Worm (Caenorhabditis elegans): ENCODE results near the gene rpl-23.

The rpl-23 gene

ce11 chrIII:5710045-5710444 lies 4.1 kb upstream of the rpl-23 start, which contains the start of gene B0336.12:
B0336.12 (minus strand) TSS chrIII:5710145.
- no peak for TF ChIP-seq B0310.2 (tag; optimal IDR thresholded peaks at IDR 0.05)
- TF ChIP-seq flt-1 (GFP tag; IDR thresholded peaks at IDR 0.05) = no peak
- TF ChIP-seq hmg-4 (GFP tag; optimal IDR thresholded peaks at IDR 0.05) = no peak
- TF ChIP-seq aly-1 (tag; optimal IDR thresholded peaks at IDR 0.05) = no peak
- no peak for TF ChIP-seq tbx-11 (GFP tag; IDR thresholded peaks at IDR 0.05)
- TF ChIP-seq hmbx-1 (tag; optimal IDR thresholded peaks at IDR 0.05) = no peak

ce11 chrIII:5709224-5709623 lies 3.3 kb upstream of the rpl-23 start, which contains the start of gene hpo-28:
hpo-28 (minus strand) TSS chrIII:5709324.
- TF ChIP-seq ceh-13 (GFP tag; optimal IDR thresholded peaks at IDR 0.05) = no peak
- TF ChIP-seq flt-1 (GFP tag; IDR thresholded peaks at IDR 0.05) = no peak
- no peak for TF ChIP-seq scrt-1 (GFP tag; IDR thresholded peaks at IDR 0.05)
- no peak for TF ChIP-seq tbx-11 (GFP tag; IDR thresholded peaks at IDR 0.05)
- no peak for TF ChIP-seq B0310.2 (tag; optimal IDR thresholded peaks at IDR 0.05)
- TF ChIP-seq aly-1 (tag; optimal IDR thresholded peaks at IDR 0.05) = no peak
- TF ChIP-seq F13C5.2 (tag; optimal IDR thresholded peaks at IDR 0.05) = no peak

ce11 chrIII:5708024-5708423 lies 2.1 kb upstream of the rpl-23 start:
- TF ChIP-seq ceh-36 (tag; optimal IDR thresholded peaks at IDR 0.05) = no peak
- TF ChIP-seq F13C5.2 (tag; optimal IDR thresholded peaks at IDR 0.05) = no peak
- TF ChIP-seq hnd-1 (tag; optimal IDR thresholded peaks at IDR 0.05) = no peak
- no peak for TF ChIP-seq tbx-37 (GFP tag; conservative IDR thresholded peaks at IDR 0.05)
- TF ChIP-seq ama-1 (optimal IDR thresholded peaks at IDR 0.05) = no peak
- TF ChIP-seq ceh-13 (GFP tag; optimal IDR thresholded peaks at IDR 0.05) = no peak
- TF ChIP-seq pes-1 (GFP tag; IDR thresholded peaks at IDR 0.05) = no peak
- no peak for TF ChIP-seq B0310.2 (tag; optimal IDR thresholded peaks at IDR 0.05)
- TF ChIP-seq tra-4 (tag; optimal IDR thresholded peaks at IDR 0.05) = no peak
- no peak for TF ChIP-seq scrt-1 (GFP tag; IDR thresholded peaks at IDR 0.05)
- no peak for TF ChIP-seq flt-1 (GFP tag; IDR thresholded peaks at IDR 0.05)
- TF ChIP-seq ets-7 (tag; optimal IDR thresholded peaks at IDR 0.05) = no peak
- no peak for TF ChIP-seq aly-1 (tag; optimal IDR thresholded peaks at IDR 0.05)
- no peak for TF ChIP-seq sea-1 (GFP tag; conservative IDR thresholded peaks at IDR 0.05)
- no peak for TF ChIP-seq tbx-11 (GFP tag; IDR thresholded peaks at IDR 0.05)

ce11 chrIII:5707546-5707945 lies 1.6 kb upstream of the rpl-23 start:
- TF ChIP-seq hnd-1 (tag; optimal IDR thresholded peaks at IDR 0.05) (no peak), scrt-1 (GFP tag; IDR thresholded peaks at IDR 0.05) (no peak), hmg-4 (GFP tag; optimal IDR thresholded peaks at IDR 0.05) (no peak), pes-1 (GFP tag; IDR thresholded peaks at IDR 0.05) (no peak), tra-4 (tag; optimal IDR thresholded peaks at IDR 0.05) (no peak), tbx-11 (GFP tag; IDR thresholded peaks at IDR 0.05) (no peak), sea-1 (GFP tag; conservative IDR thresholded peaks at IDR 0.05) (no peak), B0310.2 (tag; optimal IDR thresholded peaks at IDR 0.05) (no peak), ama-1 (optimal IDR thresholded peaks at IDR 0.05) (no peak), aly-1 (tag; optimal IDR thresholded peaks at IDR 0.05) (no peak), ets-7 (tag; optimal IDR thresholded peaks at IDR 0.05) (no peak), ceh-13 (GFP tag; optimal IDR thresholded peaks at IDR 0.05) (no peak), flt-1 (GFP tag; IDR thresholded peaks at IDR 0.05) (no peak), tbx-37 (GFP tag; conservative IDR thresholded peaks at IDR 0.05) (no peak)

- TF ChIP-seq tbx-11 (GFP tag; IDR thresholded peaks at IDR 0.05) (no peak), scrt-1 (GFP tag; IDR thresholded peaks at IDR 0.05) (no peak), ceh-13 (GFP tag; optimal IDR thresholded peaks at IDR 0.05) (no peak), ama-1 (optimal IDR thresholded peaks at IDR 0.05) (peak; percentile 5), pes-1 (GFP tag; IDR thresholded peaks at IDR 0.05) (no peak), flt-1 (GFP tag; IDR thresholded peaks at IDR 0.05) (no peak)
Measured at ce11 chrIII:5705228-5705888, 569 bp downstream of the rpl-23 start, which contains the start of gene swp-1. swp-1 (minus strand) TSS chrIII:5705525.

- TF ChIP-seq ama-1 (optimal IDR thresholded peaks at IDR 0.05) = no peak
Measured at ce11 chrIII:5701491-5701890, 4.4 kb downstream of the rpl-23 start.

ce11 chrIII:5697963-5698730 lies 7.8 kb downstream of the rpl-23 start, which contains the start of the genes lgg-3 and rgs-5:
lgg-3 (minus strand) TSS chrIII:5698013.
rgs-5 (plus strand) TSS chrIII:5698555.
- TF ChIP-seq hnd-1 (tag; optimal IDR thresholded peaks at IDR 0.05) (no peak), tbx-11 (GFP tag; IDR thresholded peaks at IDR 0.05) (no peak), aly-1 (tag; optimal IDR thresholded peaks at IDR 0.05) (no peak), hmg-4 (GFP tag; optimal IDR thresholded peaks at IDR 0.05) (no peak), hmbx-1 (tag; optimal IDR thresholded peaks at IDR 0.05) (no peak), ama-1 (optimal IDR thresholded peaks at IDR 0.05) (no peak)

- no peak for TF ChIP-seq ets-7 (tag; optimal IDR thresholded peaks at IDR 0.05)
- no peak for TF ChIP-seq ama-1 (optimal IDR thresholded peaks at IDR 0.05)
- TF ChIP-seq tbx-11 (GFP tag; IDR thresholded peaks at IDR 0.05) = no peak
- TF ChIP-seq tbx-37 (GFP tag; conservative IDR thresholded peaks at IDR 0.05) = no peak
- TF ChIP-seq sea-1 (GFP tag; conservative IDR thresholded peaks at IDR 0.05) = no peak
- no peak for TF ChIP-seq pes-1 (GFP tag; IDR thresholded peaks at IDR 0.05)
- no peak for TF ChIP-seq B0310.2 (tag; optimal IDR thresholded peaks at IDR 0.05)
- TF ChIP-seq hmbx-1 (tag; optimal IDR thresholded peaks at IDR 0.05) = no peak
- no peak for TF ChIP-seq scrt-1 (GFP tag; IDR thresholded peaks at IDR 0.05)
- TF ChIP-seq hnd-1 (tag; optimal IDR thresholded peaks at IDR 0.05) = no peak
- TF ChIP-seq flt-1 (GFP tag; IDR thresholded peaks at IDR 0.05) = no peak
- TF ChIP-seq hmg-4 (GFP tag; optimal IDR thresholded peaks at IDR 0.05) = no peak
- no peak for TF ChIP-seq ceh-36 (tag; optimal IDR thresholded peaks at IDR 0.05)
- TF ChIP-seq tra-4 (tag; optimal IDR thresholded peaks at IDR 0.05) = no peak
- no peak for TF ChIP-seq F13C5.2 (tag; optimal IDR thresholded peaks at IDR 0.05)
- TF ChIP-seq aly-1 (tag; optimal IDR thresholded peaks at IDR 0.05) = no peak
- TF ChIP-seq ceh-13 (GFP tag; optimal IDR thresholded peaks at IDR 0.05) = no peak
Measured at ce11 chrIII:5697266-5697665, 8.7 kb downstream of the rpl-23 start, which contains the start of gene B0336.7. B0336.7 (minus strand) TSS chrIII:5697366.

Data from whole organism, early embryonic.